Worm (Caenorhabditis elegans) whole organism, L3 larva: Measurements from ENCODE around the gene H38K22.7.

Source experiments
- R02D3.7 ChIP-seq: fragments of 150-350 bp; optimal IDR thresholded peaks from 2 replicates; lab custom pipeline; 2014; ENCODE audit warnings: missing biosample characterization, missing genetic modification characterization
- aly-2 ChIP-seq: fragments of 150-350 bp; optimal IDR thresholded peaks from 2 replicates; lab custom pipeline; 2014; ENCODE audit warnings: missing biosample characterization, missing genetic modification characterization
- ceh-28 ChIP-seq: fragments of 150-350 bp; optimal IDR thresholded peaks from 2 replicates; lab custom pipeline; 2014; ENCODE audit warnings: missing biosample characterization, missing genetic modification reagents, missing genetic modification characterization
- ceh-9 ChIP-seq: sonication (generic microtip); optimal IDR thresholded peaks from 2 replicates; lab custom pipeline; 2018; ENCODE audit warnings: missing biosample characterization, missing genetic modification characterization
- egl-5 ChIP-seq: fragments of 150-350 bp; optimal IDR thresholded peaks from 2 replicates; lab custom pipeline; 2017; ENCODE audit warnings: missing biosample characterization, missing genetic modification reagents, missing genetic modification characterization, inconsistent platforms
- elt-1 ChIP-seq: fragments of 150-350 bp; optimal IDR thresholded peaks from 2 replicates; lab custom pipeline; 2014; ENCODE audit warnings: missing biosample characterization, missing genetic modification characterization
- elt-2 ChIP-seq: sonication (generic microtip); optimal IDR thresholded peaks from 2 replicates; lab custom pipeline; 2016; ENCODE audit warnings: missing genetic modification reagents, mild to moderate bottlenecking, missing genetic modification characterization, missing compliant biosample characterization
- elt-3 ChIP-seq, 3 experiments: fragments of 150-350 bp in 1 of 3; sonication (generic microtip) in 2 of 3; optimal IDR thresholded peaks; 2 replicates in 2 of 3; 4 replicates in 1 of 3; lab custom pipeline; 2014 to 2017; ENCODE audit warnings: missing biosample characterization in 3 of 3, missing genetic modification characterization in 3 of 3
- eor-1 ChIP-seq, 2 experiments: fragments of 150-350 bp; optimal IDR thresholded peaks; 2 replicates each; lab custom pipeline; 2014 to 2018; ENCODE audit warnings: missing biosample characterization in 2 of 2, missing genetic modification characterization in 2 of 2
- fkh-2 ChIP-seq: fragments of 150-350 bp; optimal IDR thresholded peaks from 2 replicates; lab custom pipeline; 2014; ENCODE audit warnings: missing biosample characterization, missing genetic modification reagents, missing genetic modification characterization
- fos-1 ChIP-seq: fragments of 150-350 bp; optimal IDR thresholded peaks from 2 replicates; lab custom pipeline; 2014; ENCODE audit warnings: missing biosample characterization, missing genetic modification characterization
- hmg-11 ChIP-seq: sonication (generic microtip); optimal IDR thresholded peaks from 2 replicates; lab custom pipeline; 2016; ENCODE audit warnings: missing genetic modification characterization, missing compliant biosample characterization
- jun-1 ChIP-seq: fragments of 150-350 bp; optimal IDR thresholded peaks from 2 replicates; lab custom pipeline; 2014; ENCODE audit warnings: missing biosample characterization, missing genetic modification reagents, missing genetic modification characterization
- lin-15B ChIP-seq: fragments of 150-350 bp; optimal IDR thresholded peaks from 2 replicates; lab custom pipeline; 2014; ENCODE audit warnings: missing biosample characterization, missing genetic modification characterization
- lin-39 ChIP-seq: fragments of 150-350 bp; optimal IDR thresholded peaks from 2 replicates; lab custom pipeline; 2018; ENCODE audit warnings: missing biosample characterization, missing genetic modification reagents, missing genetic modification characterization
- mml-1 ChIP-seq: fragments of 150-350 bp; sonication (generic microtip); optimal IDR thresholded peaks from 3 replicates; lab custom pipeline; 2014; ENCODE audit warnings: missing biosample characterization, missing genetic modification characterization
- nfya-1 ChIP-seq: sonication (generic microtip); optimal IDR thresholded peaks from 2 replicates; lab custom pipeline; 2017; ENCODE audit warnings: missing genetic modification characterization, mild to moderate bottlenecking, missing compliant biosample characterization, antibody characterized with exemption, moderate library complexity; ENCODE audit not compliant: insufficient read depth
- nhr-11 ChIP-seq: fragments of 150-350 bp; optimal IDR thresholded peaks from 2 replicates; lab custom pipeline; 2014; ENCODE audit warnings: missing biosample characterization, missing genetic modification characterization
- nhr-12 ChIP-seq: fragments of 150-350 bp; optimal IDR thresholded peaks from 2 replicates; lab custom pipeline; 2014; ENCODE audit warnings: missing biosample characterization, missing genetic modification characterization
- nhr-23 ChIP-seq: fragments of 150-350 bp; optimal IDR thresholded peaks from 2 replicates; lab custom pipeline; 2014; ENCODE audit warnings: missing biosample characterization, missing genetic modification reagents, missing genetic modification characterization
- nhr-25 ChIP-seq: sonication (generic microtip); optimal IDR thresholded peaks from 2 replicates; lab custom pipeline; 2017; ENCODE audit warnings: missing biosample characterization, missing genetic modification characterization
- nhr-28 ChIP-seq: fragments of 150-350 bp; optimal IDR thresholded peaks from 2 replicates; lab custom pipeline; 2014; ENCODE audit warnings: missing biosample characterization, missing genetic modification characterization
- nhr-43 ChIP-seq: sonication (generic microtip); optimal IDR thresholded peaks from 2 replicates; lab custom pipeline; 2016; ENCODE audit warnings: mild to moderate bottlenecking, missing genetic modification characterization, missing compliant biosample characterization; ENCODE audit not compliant: poor library complexity, severe bottlenecking
- nhr-67 ChIP-seq: fragments of 150-350 bp; optimal IDR thresholded peaks from 2 replicates; lab custom pipeline; 2014; ENCODE audit warnings: missing biosample characterization, missing genetic modification characterization
- nhr-76 ChIP-seq: fragments of 150-350 bp; sonication (generic microtip); optimal IDR thresholded peaks from 5 replicates; lab custom pipeline; 2014; ENCODE audit warnings: missing biosample characterization, missing genetic modification characterization
- nhr-77 ChIP-seq: fragments of 150-350 bp; optimal IDR thresholded peaks from 2 replicates; lab custom pipeline; 2014; ENCODE audit warnings: missing biosample characterization, missing genetic modification characterization
- pha-4 ChIP-seq: fragments of 150-350 bp; optimal IDR thresholded peaks from 2 replicates; lab custom pipeline; 2014; ENCODE audit warnings: missing biosample characterization, missing genetic modification reagents, missing genetic modification characterization
- pqm-1 ChIP-seq: fragments of 150-350 bp; optimal IDR thresholded peaks from 2 replicates; lab custom pipeline; 2017; ENCODE audit warnings: missing biosample characterization, missing genetic modification characterization, inconsistent platforms
- skn-1 ChIP-seq: fragments of 150-350 bp; optimal IDR thresholded peaks from 2 replicates; lab custom pipeline; 2014; ENCODE audit warnings: missing biosample characterization, missing genetic modification characterization
- snpc-4 ChIP-seq: fragments of 150-350 bp; optimal IDR thresholded peaks from 2 replicates; lab custom pipeline; 2014; ENCODE audit warnings: missing biosample characterization, missing genetic modification characterization
- tbx-2 ChIP-seq: sonication (generic microtip); optimal IDR thresholded peaks from 2 replicates; lab custom pipeline; 2016; ENCODE audit warnings: mild to moderate bottlenecking, missing genetic modification characterization, missing compliant biosample characterization
- unc-39 ChIP-seq: sonication (generic microtip); optimal IDR thresholded peaks from 4 replicates; lab custom pipeline; 2017; ENCODE audit warnings: missing biosample characterization, missing genetic modification characterization
- zag-1 ChIP-seq: fragments of 150-350 bp; optimal IDR thresholded peaks from 2 replicates; lab custom pipeline; 2014; ENCODE audit warnings: missing biosample characterization, missing genetic modification characterization
- ztf-4 ChIP-seq: fragments of 150-350 bp; optimal IDR thresholded peaks from 2 replicates; lab custom pipeline; 2014; ENCODE audit warnings: missing biosample characterization, missing genetic modification characterization

H38K22.7 gene

ce11 chrIII:4314502-4314901 is 7.0 kb upstream of the H38K22.7 start:
- TF ChIP-seq nhr-76 (tag; lab: Kevin White, UChicago): no peak
- TF ChIP-seq elt-3 (tag; optimal IDR thresholded peaks at IDR 0.05; lab: Kevin White, UChicago): no peak
- peak; percentile 16 for TF ChIP-seq ceh-28
- no peak for TF ChIP-seq nhr-77 (tag; lab: Kevin White, UChicago)
- peak; percentile 51 for TF ChIP-seq elt-2 (tag; lab: Kevin White, UChicago)
- TF ChIP-seq nhr-67 (tag; lab: Kevin White, UChicago): no peak
- no peak for TF ChIP-seq nhr-12
- no peak for TF ChIP-seq elt-1
- TF ChIP-seq, all 47 proteins: peak for 2

DNA sequence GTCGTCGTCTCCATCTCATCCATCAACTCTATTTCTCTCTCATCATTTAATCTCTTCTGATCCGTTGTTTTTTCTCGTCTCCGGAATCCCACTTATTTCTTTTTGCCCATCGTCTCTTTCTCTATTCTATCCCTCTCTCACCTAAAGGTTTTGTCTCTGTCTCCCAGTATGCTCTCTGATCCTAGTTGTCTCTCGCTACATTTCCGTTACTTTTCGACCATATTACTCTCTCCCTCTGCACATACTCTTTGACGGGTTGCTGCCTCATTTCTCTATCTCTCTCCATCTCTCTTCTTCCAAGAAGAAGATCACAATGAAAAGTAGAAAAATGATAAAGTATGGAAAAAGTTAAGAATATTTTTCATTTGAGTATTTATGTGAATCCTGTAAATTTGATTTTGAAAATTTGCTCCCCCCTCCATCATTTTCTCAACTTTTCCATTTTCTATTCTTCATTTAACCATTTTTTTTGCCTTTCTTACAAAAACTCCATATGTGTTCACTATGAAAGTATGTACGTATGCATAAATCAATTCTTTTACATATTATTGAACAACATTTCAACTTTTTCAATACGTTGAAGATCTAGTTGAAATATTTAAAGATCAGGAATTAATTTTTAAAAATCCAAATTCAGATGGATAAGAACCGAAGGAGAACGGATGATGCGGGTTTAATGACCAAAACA is 4.3 kb upstream of the H38K22.7 start, which contains the start of gene tag-131:
tag-131 (plus strand) TSS at position 638 of the 688 bp plus-strand sequence.
- TF ChIP-seq ceh-28 (peak; percentile 39), nhr-11 (tag; lab: Kevin White, UChicago) (no peak), nfya-1 (tag; lab: Kevin White, UChicago) (peak; percentile 20), nhr-23 (peak; percentile 68)

DNA sequence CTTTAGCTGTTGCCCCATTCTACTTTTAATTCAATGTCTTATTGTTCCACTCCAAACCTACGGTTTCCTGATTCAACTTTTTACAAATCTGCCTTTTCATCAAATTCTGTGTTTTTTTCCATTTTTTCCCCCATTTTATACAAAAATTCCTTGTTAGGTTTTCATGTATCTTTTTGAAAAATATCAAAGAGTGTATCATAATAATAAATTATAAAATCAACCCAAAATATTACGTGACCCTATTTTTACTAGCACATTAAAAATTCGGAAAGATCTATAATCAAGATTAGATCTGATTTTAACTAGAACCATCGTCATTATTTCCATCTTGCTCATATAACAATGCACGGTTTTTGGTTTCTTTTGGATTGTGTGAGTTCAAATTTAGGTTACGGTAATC is 1.4 kb upstream of the H38K22.7 start, which contains the start of gene H38K22.6:
H38K22.6 (plus strand) TSS at position 301 of the 400 bp plus-strand sequence.
- TF ChIP-seq unc-39 (no peak), tbx-2 (no peak), lin-39 (tag; lab: Kevin White, UChicago) (no peak), pha-4 (tag; lab: Kevin White, UChicago) (no peak), hmg-11 (no peak), fkh-2 (tag; lab: Kevin White, UChicago) (no peak), mml-1 (tag; lab: Kevin White, UChicago) (no peak), nfya-1 (tag; lab: Kevin White, UChicago) (no peak), nhr-76 (tag; lab: Kevin White, UChicago) (no peak), jun-1 (no peak), elt-2 (tag; lab: Kevin White, UChicago) (no peak), eor-1 (tag; optimal IDR thresholded peaks at IDR 0.05; lab: Kevin White, UChicago) (no peak), snpc-4 (tag; lab: Kevin White, UChicago) (no peak), nhr-23 (no peak), ceh-9 (tag; lab: Kevin White, UChicago) (no peak), nhr-43 (tag; lab: Kevin White, UChicago) (no peak), R02D3.7 (tag; lab: Kevin White, UChicago) (no peak), fos-1 (tag; lab: Kevin White, UChicago) (no peak), nhr-25 (tag; lab: Kevin White, UChicago) (no peak), ztf-4 (tag; lab: Kevin White, UChicago) (no peak)
- TF ChIP-seq, all 47 proteins: peak for 0

DNA sequence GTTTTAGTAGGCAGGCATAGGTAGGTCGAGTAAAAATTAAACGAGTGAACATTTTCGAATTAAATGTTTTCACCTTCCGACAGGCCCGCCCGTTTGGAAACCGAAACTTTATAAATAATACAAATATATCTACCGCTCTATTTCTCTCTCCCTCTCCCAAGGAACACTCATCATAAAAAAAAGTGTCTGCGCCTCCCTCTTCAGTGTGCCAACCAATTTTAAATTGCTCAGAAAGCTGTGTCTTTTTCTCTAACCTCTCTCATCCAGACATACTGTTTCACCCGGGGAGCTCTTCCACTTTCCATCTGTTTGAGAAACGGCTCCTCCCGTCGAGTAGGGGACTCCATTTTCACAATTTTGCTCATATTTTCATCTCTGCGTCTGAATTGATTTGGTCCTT is 1.6 kb downstream of the H38K22.7 start:
- TF ChIP-seq hmg-11 (peak; percentile 47), jun-1 (no peak), zag-1 (tag; lab: Kevin White, UChicago) (no peak), lin-39 (tag; lab: Kevin White, UChicago) (peak; percentile 78), nhr-43 (tag; lab: Kevin White, UChicago) (peak; percentile 8), egl-5 (tag; lab: Kevin White, UChicago) (peak; percentile 62), snpc-4 (tag; lab: Kevin White, UChicago) (peak; percentile 16), lin-15B (tag; lab: Kevin White, UChicago) (peak; percentile 39), nfya-1 (tag; lab: Kevin White, UChicago) (peak; percentile 68), pha-4 (tag; lab: Kevin White, UChicago) (peak; percentile 60), elt-3 (tag; optimal IDR thresholded peaks at IDR 0.05; lab: Kevin White, UChicago) (no peak)
- TF ChIP-seq, all 47 proteins: peak for 8

DNA sequence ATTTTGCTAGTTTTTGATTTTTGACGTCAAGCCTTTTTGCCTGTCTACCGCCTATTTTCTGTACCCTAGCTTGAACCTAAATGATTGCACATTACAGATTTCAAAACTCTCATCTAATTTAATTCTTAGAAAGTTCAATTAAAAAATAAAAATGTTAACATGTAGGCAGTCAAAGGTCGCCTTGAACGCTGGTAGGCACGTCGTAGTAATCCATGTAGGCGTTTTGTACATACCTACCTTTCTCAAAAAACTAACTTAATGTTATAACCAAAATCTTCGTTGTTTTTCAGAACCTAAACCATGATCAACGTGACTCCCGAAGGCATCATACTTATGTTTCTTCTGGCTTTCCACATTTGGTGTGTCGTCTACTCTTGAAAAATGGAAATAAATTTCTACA is 2.4 kb downstream of the H38K22.7 start, which contains the start of gene H38K22.9:
H38K22.9 (plus strand) TSS at position 301 of the 400 bp plus-strand sequence.
- TF ChIP-seq aly-2 (tag; lab: Kevin White, UChicago) (no peak), nhr-43 (tag; lab: Kevin White, UChicago) (peak; percentile 43), nhr-25 (tag; lab: Kevin White, UChicago) (no peak), pqm-1 (tag; lab: Kevin White, UChicago) (no peak), tbx-2 (no peak), jun-1 (no peak), eor-1 (tag; optimal IDR thresholded peaks at IDR 0.05; lab: Kevin White, UChicago) (no peak), nhr-23 (peak; percentile 20), nhr-12 (no peak), nhr-28 (tag; lab: Kevin White, UChicago) (no peak), skn-1 (no peak)
